Worm (Caenorhabditis elegans) whole organism, early embryonic: ENCODE data around the gene B0303.14.

Source experiments
- B0310.2 ChIP-seq: sonication (generic microtip); optimal IDR thresholded peaks from 2 replicates; lab custom pipeline; 2016; ENCODE audit warnings: mild to moderate bottlenecking, missing genetic modification characterization, missing compliant biosample characterization
- F13C5.2 ChIP-seq: sonication (generic microtip); optimal IDR thresholded peaks from 2 replicates; lab custom pipeline; 2017; ENCODE audit warnings: mild to moderate bottlenecking, missing genetic modification characterization, inconsistent platforms, missing compliant biosample characterization
- aly-1 ChIP-seq: sonication (generic microtip); optimal IDR thresholded peaks from 2 replicates; lab custom pipeline; 2016; ENCODE audit warnings: missing genetic modification characterization, missing compliant biosample characterization
- ama-1 ChIP-seq: fragments of 150-350 bp; optimal IDR thresholded peaks from 2 replicates; lab custom pipeline; 2014
- ceh-13 ChIP-seq: fragments of 200-800 bp; sonication (Bioruptor generic); optimal IDR thresholded peaks from 2 replicates; lab custom pipeline; 2018; ENCODE audit warnings: mild to moderate bottlenecking, missing genetic modification characterization, missing compliant biosample characterization
- ceh-36 ChIP-seq: sonication (generic microtip); optimal IDR thresholded peaks from 2 replicates; lab custom pipeline; 2016; ENCODE audit warnings: missing genetic modification characterization, inconsistent platforms, missing compliant biosample characterization
- ets-7 ChIP-seq: sonication (generic microtip); optimal IDR thresholded peaks from 2 replicates; lab custom pipeline; 2016; ENCODE audit warnings: missing genotype, missing genetic modification characterization, missing compliant biosample characterization
- flt-1 ChIP-seq: fragments of 200-800 bp; sonication (Bioruptor generic); IDR thresholded peaks from 2 replicates; pipeline ENCODE4 v1.3.6; 2022; ENCODE audit warnings: missing genetic modification characterization, missing compliant biosample characterization
- hmbx-1 ChIP-seq: sonication (generic microtip); optimal IDR thresholded peaks from 2 replicates; lab custom pipeline; 2016; ENCODE audit warnings: mild to moderate bottlenecking, missing genetic modification characterization, missing compliant biosample characterization
- hmg-4 ChIP-seq: fragments of 200-800 bp; sonication (Bioruptor generic); optimal IDR thresholded peaks from 2 replicates; lab custom pipeline; 2018; ENCODE audit warnings: mild to moderate bottlenecking, missing genetic modification characterization, missing compliant biosample characterization
- hnd-1 ChIP-seq: sonication (generic microtip); optimal IDR thresholded peaks from 2 replicates; lab custom pipeline; 2016; ENCODE audit warnings: missing genetic modification characterization, missing compliant biosample characterization
- pes-1 ChIP-seq: fragments of 200-800 bp; sonication (Bioruptor generic); IDR thresholded peaks from 2 replicates; pipeline ENCODE4 v1.3.6; 2022; ENCODE audit warnings: missing genetic modification reagents, missing genetic modification characterization, missing compliant biosample characterization
- scrt-1 ChIP-seq: fragments of 200-800 bp; sonication (Bioruptor generic); IDR thresholded peaks from 2 replicates; pipeline ENCODE4 v1.3.6; 2022; ENCODE audit warnings: missing genetic modification characterization, missing compliant biosample characterization
- sea-1 ChIP-seq: fragments of 200-800 bp; sonication (Bioruptor generic); conservative IDR thresholded peaks from 2 replicates; pipeline ENCODE4 v1.3.6; 2022; ENCODE audit warnings: missing genetic modification characterization, missing compliant biosample characterization
- tbx-11 ChIP-seq: fragments of 200-800 bp; sonication (Bioruptor generic); IDR thresholded peaks from 2 replicates; pipeline ENCODE4 v1.3.6; 2022; ENCODE audit warnings: missing genetic modification characterization, missing compliant biosample characterization
- tbx-37 ChIP-seq: fragments of 200-800 bp; sonication (Bioruptor generic); conservative IDR thresholded peaks from 2 replicates; pipeline ENCODE4 v1.3.6; 2022; ENCODE audit warnings: missing genetic modification reagents, missing genetic modification characterization, missing compliant biosample characterization
- tra-4 ChIP-seq: sonication (generic microtip); optimal IDR thresholded peaks from 2 replicates; lab custom pipeline; 2017; ENCODE audit warnings: missing genetic modification characterization, missing compliant biosample characterization

Gene B0303.14

ce11 chrIII:8717231-8717694, 1.3 kb upstream of the B0303.14 start, which contains the start of gene mrpl-11:
Gene mrpl-11 (plus strand): TSS chrIII:8717644.
- TF ChIP-seq hmg-4 (GFP tag; lab: Kevin White, UChicago): no peak
- no peak for TF ChIP-seq hmbx-1 (tag; lab: Kevin White, UChicago)
- TF ChIP-seq pes-1: no peak
- no peak for TF ChIP-seq hnd-1 (tag; lab: Kevin White, UChicago)
- no peak for TF ChIP-seq tra-4 (tag; lab: Kevin White, UChicago)
- TF ChIP-seq ceh-13 (GFP tag; lab: Kevin White, UChicago): no peak
- no peak for TF ChIP-seq ets-7 (tag; lab: Kevin White, UChicago)
- no peak for TF ChIP-seq F13C5.2 (tag; lab: Kevin White, UChicago)
- TF ChIP-seq ama-1 (lab: Kevin White, UChicago): no peak
- no peak for TF ChIP-seq tbx-11
- TF ChIP-seq ceh-36 (tag; lab: Kevin White, UChicago): no peak
- TF ChIP-seq sea-1 (GFP tag; lab: Robert Waterston, UW): no peak
- no peak for TF ChIP-seq tbx-37 (GFP tag; lab: Robert Waterston, UW)
- no peak for TF ChIP-seq B0310.2 (tag; lab: Kevin White, UChicago)
- no peak for TF ChIP-seq aly-1 (tag; lab: Kevin White, UChicago)
- no peak for TF ChIP-seq scrt-1 (GFP tag; lab: Robert Waterston, UW)
- TF ChIP-seq flt-1 (GFP tag; lab: Robert Waterston, UW): no peak

DNA sequence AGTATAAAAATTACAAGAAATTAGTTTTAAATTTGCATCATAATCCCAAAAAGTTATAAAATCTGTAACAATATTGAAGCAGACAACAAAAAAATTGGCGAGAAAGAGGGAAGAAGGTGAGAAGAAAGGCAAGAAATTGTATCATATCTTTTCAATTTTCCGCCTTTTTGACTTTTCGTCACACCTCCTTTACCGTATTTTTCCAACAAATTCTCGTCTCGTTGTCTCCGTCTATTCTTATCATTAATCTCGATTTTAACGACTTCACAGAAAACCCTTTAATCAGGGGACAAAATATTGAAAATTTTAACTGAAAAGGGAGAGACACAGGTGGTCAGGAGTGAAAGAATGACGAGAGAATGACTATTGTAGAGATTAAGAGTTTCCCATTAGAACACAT, 3.0 kb downstream of the B0303.14 start:
- TF ChIP-seq ama-1 (lab: Kevin White, UChicago): no peak
- TF ChIP-seq aly-1 (tag; lab: Kevin White, UChicago): no peak
- TF ChIP-seq sea-1 (GFP tag; lab: Robert Waterston, UW): no peak
- no peak for TF ChIP-seq ceh-36 (tag; lab: Kevin White, UChicago)
- no peak for TF ChIP-seq tbx-37 (GFP tag; lab: Robert Waterston, UW)
- no peak for TF ChIP-seq B0310.2 (tag; lab: Kevin White, UChicago)
- TF ChIP-seq ets-7 (tag; lab: Kevin White, UChicago): no peak
- no peak for TF ChIP-seq pes-1
- TF ChIP-seq hmg-4 (GFP tag; lab: Kevin White, UChicago): no peak

- TF ChIP-seq ets-7 (tag; lab: Kevin White, UChicago) (no peak), hmbx-1 (tag; lab: Kevin White, UChicago) (no peak), ceh-13 (GFP tag; lab: Kevin White, UChicago) (no peak), hmg-4 (GFP tag; lab: Kevin White, UChicago) (no peak), B0310.2 (tag; lab: Kevin White, UChicago) (no peak), tbx-37 (GFP tag; lab: Robert Waterston, UW) (no peak), pes-1 (no peak), sea-1 (GFP tag; lab: Robert Waterston, UW) (no peak), ama-1 (lab: Kevin White, UChicago) (no peak), tbx-11 (no peak), hnd-1 (tag; lab: Kevin White, UChicago) (no peak), tra-4 (tag; lab: Kevin White, UChicago) (no peak)
These were observed 5.7 kb downstream of the B0303.14 start, which contains the start of gene B0303.11 for ce11 chrIII:8710310-8710709. Gene B0303.11 (minus strand): TSS chrIII:8710410.

DNA sequence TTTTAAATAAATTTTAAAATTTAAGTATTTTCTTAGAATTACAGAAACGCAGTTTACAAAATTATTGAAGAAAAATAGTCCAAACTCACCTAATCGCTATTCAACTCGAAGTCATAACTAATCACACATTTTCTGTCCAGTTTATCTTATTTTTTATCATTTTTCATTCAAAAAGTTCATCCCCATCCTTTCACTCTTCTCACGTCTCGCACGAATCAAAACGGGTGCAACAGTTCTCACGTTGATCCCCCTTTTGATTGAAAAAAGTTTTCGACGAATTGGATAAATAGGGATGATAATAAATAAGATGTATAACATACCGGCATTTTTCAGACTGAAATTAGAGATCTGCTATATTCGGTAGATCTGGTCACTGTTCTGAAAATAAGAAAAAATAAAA, 6.2 kb downstream of the B0303.14 start:
- no peak for TF ChIP-seq ets-7 (tag; lab: Kevin White, UChicago)
- no peak for TF ChIP-seq tbx-37 (GFP tag; lab: Robert Waterston, UW)
- no peak for TF ChIP-seq hnd-1 (tag; lab: Kevin White, UChicago)
- no peak for TF ChIP-seq hmbx-1 (tag; lab: Kevin White, UChicago)
- no peak for TF ChIP-seq ama-1 (lab: Kevin White, UChicago)
- TF ChIP-seq sea-1 (GFP tag; lab: Robert Waterston, UW): no peak
- no peak for TF ChIP-seq tbx-11
- TF ChIP-seq tra-4 (tag; lab: Kevin White, UChicago): no peak
- no peak for TF ChIP-seq ceh-13 (GFP tag; lab: Kevin White, UChicago)
- TF ChIP-seq B0310.2 (tag; lab: Kevin White, UChicago): no peak
- TF ChIP-seq flt-1 (GFP tag; lab: Robert Waterston, UW): no peak
- no peak for TF ChIP-seq F13C5.2 (tag; lab: Kevin White, UChicago)
- TF ChIP-seq aly-1 (tag; lab: Kevin White, UChicago): no peak
- no peak for TF ChIP-seq ceh-36 (tag; lab: Kevin White, UChicago)
- TF ChIP-seq hmg-4 (GFP tag; lab: Kevin White, UChicago): no peak

DNA sequence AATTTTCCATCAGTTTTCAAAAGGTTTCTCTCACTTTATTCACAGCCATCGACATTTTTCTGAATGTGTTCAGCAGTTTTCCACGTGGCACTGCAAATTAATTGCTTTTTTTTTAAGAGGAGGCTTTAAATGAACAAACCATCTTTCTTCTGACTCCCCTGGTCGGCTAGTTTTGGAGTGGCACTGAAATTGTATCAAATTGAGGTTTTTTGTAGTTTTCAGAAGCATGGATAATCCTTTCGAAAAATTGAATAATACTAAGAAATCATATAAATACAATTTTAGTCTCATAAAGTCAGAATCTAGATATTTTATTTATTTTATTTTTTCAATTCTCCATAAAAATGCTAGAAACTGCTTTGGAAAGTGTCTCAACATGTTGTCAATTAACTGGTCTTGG, 11.2 kb downstream of the B0303.14 start, which contains the start of gene B0303.16:
TSS of gene B0303.16 (plus strand) at position 301 of the 400 bp plus-strand sequence.
- TF ChIP-seq tbx-11 (no peak), scrt-1 (GFP tag; lab: Robert Waterston, UW) (no peak), aly-1 (tag; lab: Kevin White, UChicago) (no peak), tbx-37 (GFP tag; lab: Robert Waterston, UW) (no peak), F13C5.2 (tag; lab: Kevin White, UChicago) (no peak), pes-1 (no peak), sea-1 (GFP tag; lab: Robert Waterston, UW) (no peak), hmg-4 (GFP tag; lab: Kevin White, UChicago) (no peak)

ce11 chrIII:8700289-8700957, 15.6 kb downstream of the B0303.14 start, which contains the start of the genes sdz-1 and vps-33.1:
Gene sdz-1 (minus strand): TSS chrIII:8700339.
Gene vps-33.1 (plus strand): TSS chrIII:8700927.
- TF ChIP-seq tbx-11 (no peak), tbx-37 (GFP tag; lab: Robert Waterston, UW) (peak; percentile 49)
